Worm (Caenorhabditis elegans): Measurements from ENCODE around the gene ech-1.1.

The ech-1.1 gene

DNA sequence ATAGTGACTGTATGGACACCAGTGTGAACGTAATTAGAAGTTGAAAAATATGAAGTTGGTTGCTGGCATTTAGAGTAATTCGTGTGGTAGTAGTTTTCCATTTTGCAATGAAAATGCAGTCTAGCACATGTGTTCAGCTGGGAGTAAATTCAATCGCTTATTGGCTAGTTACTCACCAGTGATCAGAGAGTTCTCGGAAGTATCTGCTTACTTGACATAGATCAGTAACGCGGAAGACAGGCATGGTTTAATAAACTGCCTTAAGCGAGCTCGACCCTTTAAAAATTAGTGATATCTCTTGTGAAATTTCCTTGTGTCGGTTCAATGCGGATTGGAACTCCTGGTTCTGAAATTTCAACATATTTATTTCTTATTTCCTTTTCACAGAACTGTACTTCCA lies 14.9 kb upstream of the ech-1.1 start, which contains the start of gene srh-52:
Gene srh-52, minus strand, starts transcription at position 101 of the 400 bp plus-strand sequence.
- no peak for TF ChIP-seq unc-62 (GFP tag; optimal IDR thresholded peaks at IDR 0.05)

DNA sequence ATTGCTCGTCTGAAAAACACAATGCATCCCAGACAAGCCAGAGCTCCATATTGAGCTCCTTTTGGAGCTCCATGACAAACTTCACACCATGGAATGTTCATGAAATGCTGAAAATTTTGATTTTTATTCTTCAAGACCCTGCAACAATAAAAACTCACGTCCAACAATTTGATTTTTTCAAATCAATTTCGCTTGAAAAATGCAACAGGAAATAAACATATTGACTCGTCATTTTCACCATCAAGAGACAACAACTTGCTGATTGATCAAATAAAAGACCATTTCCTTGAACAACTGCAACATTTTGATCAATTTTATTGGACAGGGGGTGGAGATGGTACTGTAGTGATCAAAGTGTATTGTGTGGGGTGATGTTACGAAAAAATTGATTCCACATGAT lies 8.4 kb upstream of the ech-1.1 start, which contains the start of gene nhr-269:
Gene nhr-269, minus strand, starts transcription at position 101 of the 400 bp plus-strand sequence.
- no peak for TF ChIP-seq unc-62 (GFP tag; optimal IDR thresholded peaks at IDR 0.05)

DNA sequence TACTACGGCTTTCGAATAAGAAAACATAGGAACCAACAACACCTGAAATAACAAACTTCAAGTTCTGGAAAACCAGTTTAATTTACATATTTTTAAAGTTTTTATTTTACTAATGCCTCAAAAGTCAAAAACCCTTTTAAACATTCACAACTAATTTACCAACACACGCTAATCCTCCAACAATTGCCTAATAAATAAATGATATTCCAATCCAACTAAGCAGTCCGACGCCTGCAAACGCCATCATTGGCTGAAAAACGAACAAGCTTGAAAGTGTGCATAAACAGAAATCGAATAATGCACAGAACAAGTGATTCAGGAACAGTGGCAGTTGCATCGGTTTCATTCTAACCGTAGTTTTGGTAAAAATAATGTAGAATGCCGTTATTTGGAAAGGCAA lies 6.5 kb upstream of the ech-1.1 start:
- TF ChIP-seq unc-62 (GFP tag; optimal IDR thresholded peaks at IDR 0.05): no peak

DNA sequence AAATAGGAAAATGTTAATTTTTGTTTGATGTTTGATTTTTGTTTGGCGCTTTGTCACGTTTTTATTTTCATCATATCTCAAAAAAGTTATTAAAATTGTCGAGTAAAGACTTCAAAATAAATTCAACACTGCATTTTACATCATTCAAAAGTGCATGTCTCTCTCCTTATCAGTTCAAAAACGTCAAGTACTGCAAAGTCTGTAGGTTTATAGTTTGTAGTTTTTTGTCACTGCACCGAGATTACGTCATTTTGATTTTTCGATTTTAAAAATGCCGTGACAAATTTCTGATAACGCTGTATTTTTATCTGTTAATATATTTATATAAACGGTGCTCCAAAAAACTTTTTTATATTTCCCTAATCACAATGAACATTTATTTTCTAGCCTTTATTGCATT lies 6.7 kb downstream of the ech-1.1 start, which contains the start of gene C29F3.7:
Gene C29F3.7, plus strand, starts transcription at position 254 of the 400 bp plus-strand sequence.
- TF ChIP-seq unc-62 (GFP tag; optimal IDR thresholded peaks at IDR 0.05): no peak

DNA sequence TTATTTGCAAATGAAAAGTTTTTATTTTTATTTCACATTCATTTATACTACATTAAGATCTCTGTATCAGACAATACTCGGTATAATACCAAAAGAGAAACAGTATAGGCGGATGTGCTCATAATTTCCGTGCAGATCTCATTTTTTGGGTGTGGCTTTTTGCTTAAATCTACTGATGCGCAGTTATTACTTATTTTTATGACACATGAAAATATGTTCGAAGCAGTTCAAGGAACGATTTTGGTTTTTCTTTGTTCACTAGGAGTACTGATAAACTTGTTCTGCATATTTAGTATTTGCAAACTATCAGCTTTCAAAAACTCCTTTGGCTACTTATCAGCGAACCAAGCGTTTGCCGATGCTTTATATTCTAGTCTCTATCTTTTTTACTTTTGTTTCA lies 8.9 kb downstream of the ech-1.1 start, which contains the start of gene srx-58:
Gene srx-58, plus strand, starts transcription at position 301 of the 400 bp plus-strand sequence.
- TF ChIP-seq unc-62 (GFP tag; optimal IDR thresholded peaks at IDR 0.05): no peak

DNA sequence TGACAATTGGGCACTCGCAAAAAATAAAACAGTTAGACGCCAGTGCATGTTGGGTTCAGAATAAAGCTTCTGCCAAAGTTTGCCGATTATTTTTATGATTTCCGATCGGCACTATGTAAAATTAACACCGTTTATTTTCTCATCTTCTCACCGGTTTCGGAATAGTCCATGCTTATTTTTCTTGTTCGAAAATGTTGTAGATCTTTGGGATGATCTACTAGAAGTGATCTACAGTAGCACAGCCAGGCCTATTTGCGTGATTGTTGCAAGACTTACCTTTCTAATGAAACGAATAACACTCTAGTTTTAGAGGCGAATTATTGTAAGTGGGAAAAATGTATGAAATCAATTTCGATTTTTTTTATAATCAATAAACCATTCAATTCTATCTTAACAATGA lies 10.7 kb downstream of the ech-1.1 start, which contains the start of gene clec-231:
Gene clec-231, minus strand, starts transcription at position 101 of the 400 bp plus-strand sequence.
- TF ChIP-seq unc-62 (GFP tag; optimal IDR thresholded peaks at IDR 0.05): no peak

DNA sequence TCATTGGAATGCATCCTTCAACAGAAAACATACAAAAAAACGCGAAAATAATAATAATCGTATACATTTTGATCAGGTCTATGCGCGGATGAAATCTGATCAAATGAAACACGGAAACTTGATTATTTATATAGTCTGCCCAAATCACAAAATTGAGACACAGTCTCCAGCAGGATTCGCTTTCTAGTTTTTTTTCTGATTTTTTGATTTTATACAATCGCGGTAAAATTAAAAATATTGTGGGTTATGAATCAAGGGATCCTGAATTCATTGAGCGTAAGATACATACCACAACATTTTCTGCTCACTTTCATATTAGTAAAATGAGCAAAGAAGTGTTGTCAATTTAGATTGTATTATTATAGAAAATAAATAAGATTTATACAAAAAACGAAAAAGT lies 12.3 kb downstream of the ech-1.1 start, which contains the start of gene clec-230:
Gene clec-230, minus strand, starts transcription at position 101 of the 400 bp plus-strand sequence.
- TF ChIP-seq unc-62 (GFP tag; optimal IDR thresholded peaks at IDR 0.05): no peak

DNA sequence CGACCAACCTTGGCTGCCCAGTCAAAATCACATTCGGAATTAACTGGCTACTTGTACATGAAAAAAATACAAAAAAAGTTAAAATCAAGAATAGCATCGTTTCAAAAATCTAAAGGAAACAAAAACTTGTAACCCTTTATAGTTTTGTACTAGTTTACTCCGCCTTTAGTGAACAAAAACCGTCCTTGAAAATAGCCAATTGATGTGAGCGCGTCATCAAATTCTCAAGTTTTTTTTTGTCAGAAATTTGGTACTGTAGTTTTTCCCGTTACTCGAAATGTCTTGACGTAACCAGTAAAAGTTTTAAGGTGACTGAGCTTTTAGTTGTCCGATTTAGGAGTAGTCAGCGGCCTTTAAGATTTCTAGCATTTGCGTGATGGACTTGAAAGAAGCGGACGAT lies 14.0 kb downstream of the ech-1.1 start, which contains the start of gene C29F3.3:
Gene C29F3.3, minus strand, starts transcription at position 101 of the 400 bp plus-strand sequence.
- no peak for TF ChIP-seq unc-62 (GFP tag; optimal IDR thresholded peaks at IDR 0.05)

DNA sequence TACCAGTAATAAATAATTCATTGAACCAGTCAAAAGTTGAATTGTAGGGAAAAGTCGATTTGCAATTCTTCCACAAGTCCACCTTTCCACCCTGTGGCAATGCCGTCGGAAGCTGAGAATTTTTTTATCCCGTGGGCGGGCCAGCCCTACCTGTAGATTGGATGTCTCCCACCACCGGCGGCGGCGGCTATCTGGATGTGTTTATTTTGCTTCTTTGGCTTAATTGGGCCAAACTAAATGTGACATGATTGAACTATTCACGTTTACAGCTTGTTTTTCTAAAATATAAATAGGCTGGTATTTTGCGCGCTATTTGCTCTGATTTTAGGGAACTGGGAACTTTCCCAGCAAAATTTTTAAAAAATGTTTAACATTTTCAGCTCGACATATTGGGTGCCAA lies 16.8 kb downstream of the ech-1.1 start, which contains the start of gene wrt-8:
Gene wrt-8, minus strand, starts transcription at position 101 of the 400 bp plus-strand sequence.
- no peak for TF ChIP-seq unc-62 (GFP tag; optimal IDR thresholded peaks at IDR 0.05)

DNA sequence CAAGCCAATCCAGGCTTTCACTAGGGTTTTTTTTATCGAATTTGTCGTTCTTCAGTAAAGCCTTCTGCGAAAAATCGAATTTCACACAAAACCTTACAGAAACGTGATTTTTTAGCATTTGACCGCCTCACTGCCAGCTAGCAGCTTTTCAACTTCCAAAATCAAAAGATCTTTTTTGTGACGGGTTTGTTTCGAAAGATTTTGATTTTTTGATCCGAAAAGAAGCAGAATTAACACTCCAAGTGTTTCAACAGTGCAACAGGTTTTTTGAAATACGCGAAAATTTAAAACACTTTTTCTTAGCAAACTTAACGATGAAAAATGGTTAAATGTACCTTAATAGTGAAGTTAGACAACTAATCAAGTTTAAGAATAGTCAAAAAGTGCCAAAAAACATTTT lies 19.9 kb downstream of the ech-1.1 start, which contains the start of gene clec-229:
Gene clec-229, minus strand, starts transcription at position 101 of the 400 bp plus-strand sequence.
- no peak for TF ChIP-seq unc-62 (GFP tag; optimal IDR thresholded peaks at IDR 0.05)

DNA sequence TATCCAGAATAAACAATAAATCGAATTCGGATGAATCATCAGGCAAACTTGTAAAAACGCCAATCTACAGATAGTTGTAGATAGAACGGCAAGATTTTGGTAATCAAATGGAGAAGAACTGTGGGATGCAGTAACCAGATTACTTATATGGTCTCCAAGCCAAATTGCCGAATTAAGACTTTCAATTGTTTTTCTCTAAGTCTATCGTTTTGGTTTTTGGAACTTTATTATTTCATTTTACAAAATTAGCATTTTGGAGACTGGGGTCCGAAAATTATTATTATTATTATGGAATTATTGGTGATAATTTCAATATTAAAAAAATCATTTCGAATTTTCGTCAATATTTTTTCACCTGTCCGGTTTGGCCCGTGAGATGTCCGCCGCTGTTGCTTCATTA lies 21.9 kb downstream of the ech-1.1 start, which contains the start of gene clec-228:
Gene clec-228, minus strand, starts transcription at position 101 of the 400 bp plus-strand sequence.
- no peak for TF ChIP-seq unc-62 (GFP tag; optimal IDR thresholded peaks at IDR 0.05)

DNA sequence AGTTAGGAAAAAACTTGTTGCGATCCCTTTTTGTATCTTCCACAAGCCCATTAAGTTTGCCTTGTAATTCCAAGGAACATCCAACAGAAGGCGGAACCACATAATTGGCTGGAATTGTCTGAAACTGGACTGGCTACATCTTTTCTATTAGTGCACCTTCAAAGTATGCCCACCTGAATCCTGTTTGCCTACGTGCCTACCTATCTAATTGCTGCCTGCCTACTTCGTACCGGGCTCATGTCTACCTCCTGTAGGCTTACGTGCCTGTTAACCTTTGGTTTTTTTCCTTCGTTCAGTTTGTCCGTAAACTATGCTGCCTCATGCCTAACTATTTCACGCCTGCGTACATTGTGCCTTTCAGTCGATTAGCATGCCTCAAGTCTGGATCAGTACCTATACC lies 23.9 kb downstream of the ech-1.1 start, which contains the start of gene wrt-7:
Gene wrt-7, minus strand, starts transcription at position 101 of the 400 bp plus-strand sequence.
- TF ChIP-seq unc-62 (GFP tag; optimal IDR thresholded peaks at IDR 0.05): no peak

DNA sequence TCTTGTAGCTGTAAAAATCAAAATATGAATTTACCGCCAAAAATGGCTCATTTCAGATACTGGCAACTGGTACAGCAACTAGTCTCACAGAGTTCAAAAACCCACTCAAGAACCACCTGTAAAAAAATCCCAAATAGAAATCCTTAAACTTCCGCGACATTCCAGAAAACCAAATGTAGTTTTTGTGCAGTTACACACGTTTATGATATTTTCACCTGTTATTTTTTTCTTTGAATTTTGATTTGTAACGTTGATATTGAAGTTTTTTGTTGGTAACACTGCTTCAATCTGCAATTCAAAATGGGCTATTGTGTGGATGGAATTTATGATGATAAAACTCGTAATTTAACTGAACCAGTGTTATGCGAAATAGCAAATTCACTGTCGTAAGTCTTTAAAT lies 28.5 kb downstream of the ech-1.1 start, which contains the start of gene srw-113:
Gene srw-113, plus strand, starts transcription at position 301 of the 400 bp plus-strand sequence.
- TF ChIP-seq unc-62 (GFP tag; optimal IDR thresholded peaks at IDR 0.05): no peak

DNA sequence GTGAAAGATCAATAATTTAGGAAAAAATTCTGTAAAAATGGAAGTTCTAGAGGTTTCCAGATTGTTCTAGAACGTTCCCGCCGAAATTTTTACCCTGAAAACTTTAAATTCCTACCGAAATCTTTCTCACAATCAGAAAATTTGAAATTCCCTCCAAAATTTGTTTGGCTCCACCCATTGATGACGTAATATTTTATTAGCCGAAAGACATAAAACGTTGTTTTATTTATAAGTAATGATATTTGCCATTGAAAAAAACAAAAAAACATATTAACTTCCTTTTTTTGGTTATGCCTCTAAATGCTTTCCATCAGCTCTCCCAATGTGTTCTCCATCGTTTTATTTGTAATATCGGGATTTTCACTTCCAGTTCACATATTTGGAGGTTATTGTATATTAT lies 31.0 kb downstream of the ech-1.1 start, which contains the start of gene srh-295:
Gene srh-295, plus strand, starts transcription at position 301 of the 400 bp plus-strand sequence.
- TF ChIP-seq unc-62 (GFP tag; optimal IDR thresholded peaks at IDR 0.05): no peak

DNA sequence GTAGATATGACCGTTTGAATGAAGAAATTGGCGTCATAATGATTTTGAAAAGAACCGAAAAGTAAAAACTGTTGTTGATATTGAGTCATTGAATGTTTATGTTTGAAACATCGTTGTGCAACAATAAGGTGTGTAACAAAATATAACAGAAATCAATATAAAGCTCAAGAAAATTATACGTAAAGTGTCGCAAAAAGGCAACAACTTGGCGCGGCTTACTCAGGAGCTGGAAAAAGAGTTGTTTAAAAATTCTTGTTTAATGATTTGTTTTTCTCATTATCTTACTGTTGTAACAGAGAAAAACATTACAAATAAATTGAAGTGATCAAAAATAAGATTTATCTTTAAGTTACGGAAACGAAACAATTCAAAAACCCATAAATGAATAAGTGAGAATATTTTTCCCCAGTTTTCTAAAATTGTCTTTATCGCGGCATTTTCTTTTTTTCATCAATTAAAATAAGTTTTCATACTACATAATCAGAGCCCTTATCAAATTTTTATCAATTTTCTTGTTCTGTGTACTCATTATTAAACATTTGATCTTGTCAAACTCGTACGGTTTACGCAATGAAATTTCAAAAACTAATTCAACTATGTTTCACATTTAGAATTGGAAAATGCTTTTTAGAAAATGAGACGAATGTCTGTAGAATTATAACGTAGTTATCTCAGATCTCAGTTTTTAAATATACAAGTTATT lies 33.4 kb downstream of the ech-1.1 start, which contains the start of gene ZK1037.6:
Gene ZK1037.6, minus strand, starts transcription at position 51 of the 703 bp plus-strand sequence.
- no peak for TF ChIP-seq unc-62 (GFP tag; optimal IDR thresholded peaks at IDR 0.05)

DNA sequence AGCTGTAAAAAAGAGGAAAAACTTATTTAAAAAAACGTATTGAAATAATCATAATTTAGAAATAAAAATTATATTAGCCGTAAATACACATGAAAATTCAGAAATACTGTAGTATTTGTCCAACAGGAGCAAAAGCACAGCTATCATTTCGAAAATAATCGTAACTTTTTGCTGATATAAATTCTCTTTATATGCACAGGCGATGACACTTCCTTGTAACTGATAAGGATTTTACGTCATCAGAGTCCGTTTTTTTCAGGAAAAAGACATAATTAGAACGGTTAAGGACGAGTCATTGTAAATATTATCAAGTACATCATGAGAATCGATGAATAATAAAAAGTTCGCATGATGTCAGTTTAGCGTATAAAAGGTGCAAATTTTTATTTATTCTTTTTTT lies 37.9 kb downstream of the ech-1.1 start:
- no peak for TF ChIP-seq unc-62 (GFP tag; optimal IDR thresholded peaks at IDR 0.05)
